Fruit fly (Drosophila melanogaster) whole organism, embryonic: ENCODE results near the gene HemK2.
A peak's percentile ranks its signal among the peaks of the same experiment; 100 is the strongest.

Experiments
- Awh ChIP-seq: fragments of 200-800 bp; sonication (Bioruptor generic); IDR thresholded peaks from 2 replicates; pipeline ENCODE4, ENCODE4 v1.3.6; 2022; ENCODE audit warnings: missing biosample characterization, missing genetic modification characterization
- CG10321 ChIP-seq: fragments of 200-800 bp; sonication (Bioruptor generic); IDR thresholded peaks from 2 replicates; pipeline ENCODE4 v1.3.6; 2022; ENCODE audit warnings: missing biosample characterization, missing genetic modification characterization
- CG10431 ChIP-seq: fragments of 200-800 bp; sonication (Bioruptor generic); optimal IDR thresholded peaks from 3 replicates; lab custom pipeline; 2018; ENCODE audit warnings: missing biosample characterization, mild to moderate bottlenecking, missing genetic modification characterization
- CG10462 ChIP-seq: fragments of 200-800 bp; sonication (Bioruptor generic); optimal IDR thresholded peaks from 2 replicates; lab custom pipeline; 2016; ENCODE audit warnings: missing biosample characterization, missing genetic modification characterization
- CG11247 ChIP-seq: fragments of 200-800 bp; sonication (Bioruptor generic); IDR thresholded peaks from 2 replicates; pipeline ENCODE4 v1.3.6; 2022; ENCODE audit warnings: missing biosample characterization, missing genetic modification characterization
- CG11504 ChIP-seq: fragments of 200-800 bp; sonication (Bioruptor generic); optimal IDR thresholded peaks from 3 replicates; lab custom pipeline; 2019; ENCODE audit warnings: missing biosample characterization, mild to moderate bottlenecking, missing genetic modification characterization, moderate library complexity
- CG12071 ChIP-seq: fragments of 200-800 bp; sonication (Bioruptor generic); optimal IDR thresholded peaks from 3 replicates; lab custom pipeline; 2018; ENCODE audit warnings: missing biosample characterization, mild to moderate bottlenecking, missing genetic modification characterization
- CG12769 ChIP-seq: fragments of 200-800 bp; sonication (Bioruptor generic); optimal IDR thresholded peaks from 2 replicates; lab custom pipeline; 2019; ENCODE audit warnings: missing biosample characterization, mild to moderate bottlenecking, missing genetic modification characterization, moderate library complexity
- CG13287 ChIP-seq: fragments of 200-800 bp; sonication (Bioruptor generic); IDR thresholded peaks from 2 replicates; pipeline ENCODE4 v1.3.6; 2022; ENCODE audit warnings: missing biosample characterization, missing genetic modification characterization; ENCODE audit not compliant: partially characterized antibody
- CG14441 ChIP-seq: fragments of 200-800 bp; sonication (Bioruptor generic); IDR thresholded peaks from 2 replicates; pipeline ENCODE4 v1.3.6; 2022; ENCODE audit warnings: missing biosample characterization, missing genetic modification characterization
- CG15269 ChIP-seq: fragments of 200-800 bp; sonication (Bioruptor generic); optimal IDR thresholded peaks from 2 replicates; lab custom pipeline; 2018; ENCODE audit warnings: missing biosample characterization, mild to moderate bottlenecking, missing genetic modification characterization, moderate library complexity
- CG15696 ChIP-seq: fragments of 200-800 bp; sonication (Bioruptor generic); optimal IDR thresholded peaks from 2 replicates; lab custom pipeline; 2019; ENCODE audit warnings: missing biosample characterization, mild to moderate bottlenecking, missing genetic modification characterization, moderate library complexity
- CG18476 ChIP-seq: fragments of 200-800 bp; sonication (Bioruptor generic); optimal IDR thresholded peaks from 2 replicates; lab custom pipeline; 2016; ENCODE audit warnings: missing biosample characterization, mild to moderate bottlenecking, missing genetic modification characterization
- CG2120 ChIP-seq: fragments of 200-800 bp; sonication (Bioruptor generic); optimal IDR thresholded peaks from 3 replicates; lab custom pipeline; 2016; ENCODE audit warnings: missing biosample characterization, missing genetic modification characterization
- CG31441 ChIP-seq: fragments of 200-800 bp; sonication (Bioruptor generic); IDR thresholded peaks from 2 replicates; pipeline ENCODE4 v1.3.6; 2022; ENCODE audit warnings: missing biosample characterization, missing genetic modification characterization
- CG32532 ChIP-seq: fragments of 200-800 bp; sonication (Bioruptor generic); IDR thresholded peaks from 2 replicates; pipeline ENCODE4 v1.3.6; 2022; ENCODE audit warnings: missing biosample characterization, missing genetic modification characterization
- CG3281 ChIP-seq: fragments of 200-800 bp; sonication (Bioruptor generic); optimal IDR thresholded peaks from 3 replicates; lab custom pipeline; 2017; ENCODE audit warnings: missing biosample characterization, mild to moderate bottlenecking, missing genetic modification characterization
- CG34224 ChIP-seq: fragments of 200-800 bp; sonication (Bioruptor generic); IDR thresholded peaks from 3 replicates; pipeline ENCODE4 v1.3.6; 2022; ENCODE audit warnings: missing biosample characterization, missing genetic modification characterization; ENCODE audit not compliant: partially characterized antibody
- CG3847 ChIP-seq: fragments of 200-800 bp; sonication (Bioruptor generic); IDR thresholded peaks from 2 replicates; pipeline ENCODE4 v1.3.6; 2022; ENCODE audit warnings: missing biosample characterization, missing genetic modification characterization
- CG4820 ChIP-seq: fragments of 200-800 bp; sonication (Bioruptor generic); optimal IDR thresholded peaks from 3 replicates; lab custom pipeline; 2016; ENCODE audit warnings: missing biosample characterization, missing genetic modification characterization
- CG4854 ChIP-seq: fragments of 200-800 bp; sonication (Bioruptor generic); optimal IDR thresholded peaks from 2 replicates; lab custom pipeline; 2016; ENCODE audit warnings: missing biosample characterization, missing genetic modification characterization, inconsistent platforms
- CG5180 ChIP-seq: fragments of 200-800 bp; sonication (Bioruptor generic); optimal IDR thresholded peaks from 3 replicates; lab custom pipeline; 2017; ENCODE audit warnings: missing biosample characterization, missing genetic modification characterization, mild to moderate bottlenecking, moderate library complexity, missing genetic modification reagents
- CG5953 ChIP-seq: fragments of 200-800 bp; sonication (Bioruptor generic); IDR thresholded peaks from 2 replicates; pipeline ENCODE4 v1.3.6; 2022; ENCODE audit warnings: missing biosample characterization, missing genetic modification characterization
- CG6654 ChIP-seq: fragments of 200-800 bp; sonication (Bioruptor generic); optimal IDR thresholded peaks from 2 replicates; lab custom pipeline; 2017; ENCODE audit warnings: missing biosample characterization, mild to moderate bottlenecking, missing genetic modification characterization
- CG6683 ChIP-seq: fragments of 200-800 bp; sonication (Bioruptor generic); optimal IDR thresholded peaks from 2 replicates; lab custom pipeline; 2017; ENCODE audit warnings: missing biosample characterization, mild to moderate bottlenecking, missing genetic modification characterization, missing genetic modification reagents
- CG6765 ChIP-seq: fragments of 200-800 bp; sonication (Bioruptor generic); optimal IDR thresholded peaks from 3 replicates; lab custom pipeline; 2017; ENCODE audit warnings: missing biosample characterization, mild to moderate bottlenecking, missing genetic modification characterization
- CG8290 ChIP-seq, 3 experiments: fragments of 200-800 bp; sonication (Bioruptor generic); optimal IDR thresholded peaks; 2 replicates each; lab custom pipeline; 2016 to 2019; ENCODE audit warnings: missing biosample characterization in 3 of 3, missing genetic modification characterization in 3 of 3, mild to moderate bottlenecking in 2 of 3, moderate library complexity in 1 of 3
- CG9437 ChIP-seq: fragments of 200-800 bp; sonication (Bioruptor generic); optimal IDR thresholded peaks from 2 replicates; lab custom pipeline; 2018; ENCODE audit warnings: missing biosample characterization, mild to moderate bottlenecking, missing genetic modification characterization
- CHES-1-like ChIP-seq: fragments of 200-800 bp; sonication (Bioruptor generic); optimal IDR thresholded peaks from 2 replicates; lab custom pipeline; 2016; ENCODE audit warnings: missing biosample characterization, missing genetic modification characterization
- D ChIP-seq, 2 experiments: fragments of 200-800 bp in 1 of 2; fragments of >200 bp in 1 of 2; sonication (Bioruptor generic) in 1 of 2; optimal IDR thresholded peaks; 2 replicates in 1 of 2; 3 replicates in 1 of 2; lab custom pipeline; 2017; ENCODE audit warnings: mild to moderate bottlenecking in 1 of 2, missing biosample characterization in 1 of 2, missing genetic modification characterization in 1 of 2, missing genetic modification reagents in 1 of 2
- D19A ChIP-seq: fragments of 200-800 bp; optimal IDR thresholded peaks from 3 replicates; lab custom pipeline; 2019; ENCODE audit warnings: missing biosample characterization, mild to moderate bottlenecking, missing genetic modification characterization, moderate library complexity
- ERR ChIP-seq: fragments of 200-800 bp; sonication (Bioruptor generic); optimal IDR thresholded peaks from 2 replicates; lab custom pipeline; 2016; ENCODE audit warnings: missing biosample characterization, missing genetic modification characterization
- Hr3 ChIP-seq: fragments of 200-800 bp; sonication (Bioruptor generic); optimal IDR thresholded peaks from 3 replicates; lab custom pipeline; 2016; ENCODE audit warnings: missing biosample characterization, missing genetic modification characterization
- Pdp1 ChIP-seq, 2 experiments: fragments of 200-800 bp; sonication (Bioruptor generic); optimal IDR thresholded peaks; 3 replicates each; lab custom pipeline; 2016; ENCODE audit warnings: missing biosample characterization in 2 of 2, missing genetic modification characterization in 2 of 2, mild to moderate bottlenecking in 1 of 2, moderate library complexity in 1 of 2
- cad ChIP-seq: fragments of >200 bp; optimal IDR thresholded peaks from 2 replicates; lab custom pipeline; 2017; ENCODE audit warnings: missing biosample characterization, missing genetic modification characterization
- chn ChIP-seq: fragments of 200-800 bp; sonication (Bioruptor generic); optimal IDR thresholded peaks from 2 replicates; lab custom pipeline; 2016; ENCODE audit warnings: missing biosample characterization, missing genetic modification characterization
- dysf ChIP-seq: fragments of 200-800 bp; sonication (Bioruptor generic); IDR thresholded peaks from 3 replicates; pipeline ENCODE4 v1.3.6; 2022; ENCODE audit warnings: missing biosample characterization, missing genetic modification characterization
- ftz-f1 ChIP-seq: fragments of 200-800 bp; sonication (Bioruptor generic); optimal IDR thresholded peaks from 2 replicates; lab custom pipeline; 2016; ENCODE audit warnings: missing biosample characterization, missing genetic modification characterization
- gcm ChIP-seq: fragments of 200-800 bp; sonication (Bioruptor generic); optimal IDR thresholded peaks from 2 replicates; lab custom pipeline; 2019; ENCODE audit warnings: missing biosample characterization, mild to moderate bottlenecking, missing genetic modification characterization, moderate library complexity
- hkb ChIP-seq, 2 experiments: fragments of 200-800 bp in 1 of 2; fragments of >200 bp in 1 of 2; sonication (Bioruptor generic) in 1 of 2; IDR thresholded peaks in 1 of 2; optimal IDR thresholded peaks in 1 of 2; 2 replicates each; pipeline versions ENCODE4 v1.3.6 to Lab custom; 2017 to 2022; ENCODE audit warnings: missing biosample characterization in 1 of 2, missing genetic modification characterization in 1 of 2
- hth ChIP-seq: fragments of >200 bp; optimal IDR thresholded peaks from 2 replicates; lab custom pipeline; 2017; ENCODE audit warnings: inconsistent platforms
- kah ChIP-seq: fragments of 200-800 bp; sonication (Bioruptor generic); optimal IDR thresholded peaks from 2 replicates; lab custom pipeline; 2018; ENCODE audit warnings: missing biosample characterization, mild to moderate bottlenecking, missing genetic modification characterization
- luna ChIP-seq: fragments of 200-800 bp; sonication (Bioruptor generic); optimal IDR thresholded peaks from 2 replicates; lab custom pipeline; 2016; ENCODE audit warnings: missing biosample characterization, missing genetic modification characterization
- sc ChIP-seq, 3 experiments: fragments of >200 bp in 2 of 3; fragments of 200-800 bp in 1 of 3; sonication (Bioruptor generic) in 1 of 3; optimal IDR thresholded peaks; 2 replicates in 2 of 3; 3 replicates in 1 of 3; lab custom pipeline; 2017; ENCODE audit warnings: mild to moderate bottlenecking in 1 of 3, missing biosample characterization in 1 of 3, missing genetic modification characterization in 1 of 3, missing genetic modification reagents in 1 of 3
- slou ChIP-seq: fragments of 200-800 bp; sonication (Bioruptor generic); optimal IDR thresholded peaks from 3 replicates; lab custom pipeline; 2016; ENCODE audit warnings: missing biosample characterization, missing genetic modification characterization
- so ChIP-seq: fragments of 200-800 bp; sonication (Bioruptor generic); IDR thresholded peaks from 3 replicates; pipeline ENCODE4 v1.3.6; 2022; ENCODE audit warnings: missing biosample characterization, missing genetic modification characterization
- ssp ChIP-seq: fragments of 200-800 bp; sonication (Bioruptor generic); IDR thresholded peaks from 2 replicates; pipeline ENCODE4 v1.3.6; 2022; ENCODE audit warnings: missing biosample characterization, missing genetic modification characterization

The HemK2 gene

dm6 chr2L:2765659-2766373, 6.3 kb upstream of the HemK2 start, which contains the start of the genes Snx21 and aph-1 (continued):
- peak; percentile 63 for TF ChIP-seq CG12071 (GFP tag; lab: Kevin White, UChicago)
- TF ChIP-seq CG18476 (GFP tag; lab: Kevin White, UChicago): peak; percentile 86
- TF ChIP-seq so (GFP tag; lab: Robert Waterston, UW): peak; percentile 90
- peak; percentile 80 for TF ChIP-seq ssp (GFP tag; lab: Robert Waterston, UW)
- peak; percentile 84 for TF ChIP-seq slou (GFP tag; lab: Kevin White, UChicago)
- peak; percentile 87 for TF ChIP-seq CG4820 (GFP tag; lab: Kevin White, UChicago)
- peak; percentile 72 for TF ChIP-seq CG4854 (GFP tag; lab: Kevin White, UChicago)
- TF ChIP-seq CG10462 (GFP tag; lab: Kevin White, UChicago): peak; percentile 78
- peak; percentile 94 for TF ChIP-seq dysf (GFP tag; lab: Robert Waterston, UW)
- peak; percentile 93 for TF ChIP-seq CG11504 (tag; lab: Kevin White, UChicago)
- TF ChIP-seq CG12769 (tag; lab: Kevin White, UChicago): peak; percentile 78
- peak; percentile 74 for TF ChIP-seq CG5180 (GFP tag; lab: Kevin White, UChicago)
- TF ChIP-seq CHES-1-like (GFP tag; lab: Kevin White, UChicago): peak; percentile 88
- TF ChIP-seq CG10321 (GFP tag; lab: Robert Waterston, UW): peak; percentile 61
- peak; percentile 70 for TF ChIP-seq ERR (GFP tag; lab: Kevin White, UChicago)
- TF ChIP-seq CG13287 (GFP tag; lab: Robert Waterston, UW): peak; percentile 28; the same call in 1 of the 2 replicates
- TF ChIP-seq luna (GFP tag; lab: Kevin White, UChicago): peak; percentile 76
- peak; percentile 95 for TF ChIP-seq CG15269 (tag; lab: Kevin White, UChicago)
- TF ChIP-seq Pdp1 (GFP tag; optimal IDR thresholded peaks at IDR 0.05; lab: Kevin White, UChicago): peak; percentile 78 to 91
- no peak for TF ChIP-seq sc (optimal IDR thresholded peaks at IDR 0.05; lab: Kevin White, UChicago)
- TF ChIP-seq sc (GFP tag; optimal IDR thresholded peaks at IDR 0.05; lab: Kevin White, UChicago): peak; percentile 87
- TF ChIP-seq Awh (GFP tag; lab: Robert Waterston, UW): peak; percentile 75
- peak; percentile 94 for TF ChIP-seq Hr3 (GFP tag; lab: Kevin White, UChicago)
- no peak for TF ChIP-seq CG34224 (GFP tag; lab: Robert Waterston, UW)
- TF ChIP-seq CG11247: peak; percentile 77
- TF ChIP-seq CG2120 (GFP tag; lab: Kevin White, UChicago): peak; percentile 94
- TF ChIP-seq CG9437 (GFP tag; lab: Kevin White, UChicago): peak; percentile 89
- TF ChIP-seq hkb (optimal IDR thresholded peaks at IDR 0.05; lab: Kevin White, UChicago): peak; percentile 40
- TF ChIP-seq hkb (GFP tag; IDR thresholded peaks at IDR 0.05; lab: Robert Waterston, UW): peak; percentile 91
- TF ChIP-seq CG5953: peak; percentile 56
- peak; percentile 92 for TF ChIP-seq CG32532
- TF ChIP-seq CG15696 (tag; lab: Kevin White, UChicago): peak; percentile 91
- peak; percentile 84 for TF ChIP-seq CG6683 (GFP tag; lab: Kevin White, UChicago)
- peak; percentile 94 for TF ChIP-seq CG31441 (GFP tag; lab: Robert Waterston, UW)
- no peak for TF ChIP-seq hth
- peak; percentile 69 for TF ChIP-seq CG6654 (GFP tag; lab: Kevin White, UChicago)
- peak; percentile 89 for TF ChIP-seq chn
- TF ChIP-seq CG10431 (GFP tag; lab: Kevin White, UChicago): peak; percentile 77
- TF ChIP-seq cad: no peak
- peak; percentile 85 for TF ChIP-seq CG3847
- peak; percentile 84 for TF ChIP-seq kah (GFP tag; lab: Kevin White, UChicago)
- no peak for TF ChIP-seq D (optimal IDR thresholded peaks at IDR 0.05; lab: Kevin White, UChicago)
- peak; percentile 91 for TF ChIP-seq D (GFP tag; optimal IDR thresholded peaks at IDR 0.05; lab: Kevin White, UChicago)
- peak; percentile 100 for TF ChIP-seq D19A
- peak; percentile 91 for TF ChIP-seq gcm (GFP tag; lab: Kevin White, UChicago)
- TF ChIP-seq CG8290 (GFP tag; optimal IDR thresholded peaks at IDR 0.05; lab: Kevin White, UChicago): peak; percentile 77
- peak; percentile 26 to 61 for TF ChIP-seq CG8290 (tag; optimal IDR thresholded peaks at IDR 0.05; lab: Kevin White, UChicago)
- TF ChIP-seq CG3281: peak; percentile 93
- TF ChIP-seq CG6765: peak; percentile 72
- TF ChIP-seq ftz-f1: peak; percentile 34
- TF ChIP-seq CG14441 (GFP tag; lab: Robert Waterston, UW): peak; percentile 84
